Worm (Caenorhabditis elegans) whole organism, L4 larva: ENCODE data around the gene pptr-2.

Experiments used
- F44E2.7 ChIP-seq: fragments of 200-800 bp; sonication (Bioruptor generic); IDR thresholded peaks from 2 replicates; pipeline ENCODE4 v2.1.2; 2022; ENCODE audit warnings: missing genetic modification characterization, missing compliant biosample characterization
- T20F7.1 ChIP-seq: fragments of 200-800 bp; sonication (Bioruptor generic); optimal IDR thresholded peaks from 2 replicates; lab custom pipeline; 2018; ENCODE audit warnings: mild to moderate bottlenecking, missing genetic modification characterization, missing compliant biosample characterization
- lin-13 ChIP-seq: fragments of 150-350 bp; optimal IDR thresholded peaks from 2 replicates; lab custom pipeline; 2014; ENCODE audit warnings: missing biosample characterization, missing genetic modification reagents, missing genetic modification characterization
- lir-3 ChIP-seq: sonication (generic microtip); optimal IDR thresholded peaks from 2 replicates; lab custom pipeline; 2016; ENCODE audit warnings: mild to moderate bottlenecking, missing genetic modification characterization, missing compliant biosample characterization
- snpc-4 ChIP-seq: fragments of 150-350 bp; optimal IDR thresholded peaks from 2 replicates; lab custom pipeline; 2014; ENCODE audit warnings: missing biosample characterization, missing genetic modification characterization

ce11 chrV:11014758-11015157 is 20.0 kb downstream of the pptr-2 start:
- TF ChIP-seq lir-3 = no peak
- no peak for TF ChIP-seq snpc-4 (tag; lab: Kevin White, UChicago)
- no peak for TF ChIP-seq T20F7.1 (GFP tag; lab: Kevin White, UChicago)
- TF ChIP-seq F44E2.7 (GFP tag; lab: Robert Waterston, UW) = no peak
- TF ChIP-seq lin-13 (GFP tag; lab: Kevin White, UChicago) = no peak
